Fruit fly (Drosophila melanogaster) whole organism, prepupa: ENCODE measurements around the gene CG6865.

ENCODE experiments used
- Blimp-1 ChIP-seq: fragments of 200-800 bp; sonication (Bioruptor generic); optimal IDR thresholded peaks from 3 replicates; lab custom pipeline; 2017; ENCODE audit warnings: missing biosample characterization, missing genetic modification characterization, mild to moderate bottlenecking, moderate library complexity, missing genetic modification reagents
- CG10631 ChIP-seq: fragments of 200-800 bp; sonication (Bioruptor generic); optimal IDR thresholded peaks from 2 replicates; lab custom pipeline; 2016; ENCODE audit warnings: missing biosample characterization, missing genetic modification characterization
- CG10669 ChIP-seq: fragments of 200-800 bp; sonication (Bioruptor generic); optimal IDR thresholded peaks from 3 replicates; lab custom pipeline; 2018; ENCODE audit warnings: missing biosample characterization, mild to moderate bottlenecking, missing genetic modification characterization, moderate library complexity
- CG11294 ChIP-seq: fragments of 200-800 bp; sonication (Bioruptor generic); IDR thresholded peaks from 2 replicates; pipeline ENCODE4 v1.3.6; 2022; ENCODE audit warnings: missing biosample characterization, missing genetic modification characterization
- CG11762 ChIP-seq: fragments of 200-800 bp; sonication (Bioruptor generic); optimal IDR thresholded peaks from 3 replicates; lab custom pipeline; 2016; ENCODE audit warnings: missing biosample characterization, missing genetic modification characterization; ENCODE audit not compliant: insufficient read depth
- CG11902 ChIP-seq: fragments of 200-800 bp; sonication (Bioruptor generic); optimal IDR thresholded peaks from 3 replicates; lab custom pipeline; 2016; ENCODE audit warnings: missing biosample characterization, missing genetic modification characterization
- CG15336 ChIP-seq: fragments of 200-800 bp; sonication (Bioruptor generic); IDR thresholded peaks from 2 replicates; pipeline ENCODE4 v1.3.6; 2022; ENCODE audit warnings: missing biosample characterization, missing genetic modification characterization
- CG1621 ChIP-seq: fragments of 200-800 bp; sonication (Bioruptor generic); optimal IDR thresholded peaks from 3 replicates; lab custom pipeline; 2018; ENCODE audit warnings: missing biosample characterization, mild to moderate bottlenecking, missing genetic modification characterization
- CG16779 ChIP-seq: fragments of 200-800 bp; sonication (Bioruptor generic); optimal IDR thresholded peaks from 3 replicates; lab custom pipeline; 2017; ENCODE audit warnings: missing biosample characterization, mild to moderate bottlenecking, missing genetic modification characterization
- CG3032 ChIP-seq: fragments of 200-800 bp; optimal IDR thresholded peaks from 2 replicates; lab custom pipeline; 2019; ENCODE audit warnings: missing biosample characterization, mild to moderate bottlenecking, missing genetic modification characterization, moderate library complexity
- CG31627 ChIP-seq: fragments of 200-800 bp; sonication (Bioruptor generic); optimal IDR thresholded peaks from 3 replicates; lab custom pipeline; 2016; ENCODE audit warnings: missing biosample characterization, missing genetic modification characterization
- CG32006 ChIP-seq: fragments of 200-800 bp; sonication (Bioruptor generic); optimal IDR thresholded peaks from 3 replicates; lab custom pipeline; 2017; ENCODE audit warnings: missing biosample characterization, mild to moderate bottlenecking, missing genetic modification characterization
- CG34406 ChIP-seq: fragments of 200-800 bp; sonication (Bioruptor generic); optimal IDR thresholded peaks from 3 replicates; lab custom pipeline; 2016; ENCODE audit warnings: missing biosample characterization, missing genetic modification characterization
- CG3919 ChIP-seq: fragments of 200-800 bp; sonication (Bioruptor generic); optimal IDR thresholded peaks from 3 replicates; lab custom pipeline; 2016; ENCODE audit warnings: missing biosample characterization, missing genetic modification characterization
- CG4318 ChIP-seq: fragments of 200-800 bp; sonication (Bioruptor generic); optimal IDR thresholded peaks from 3 replicates; lab custom pipeline; 2017; ENCODE audit warnings: missing biosample characterization, mild to moderate bottlenecking, missing genetic modification characterization
- CG6163 ChIP-seq: fragments of 200-800 bp; sonication (Bioruptor generic); IDR thresholded peaks from 3 replicates; pipeline ENCODE4 v1.3.6; 2022; ENCODE audit warnings: missing biosample characterization, missing genetic modification characterization
- CG6276 ChIP-seq: fragments of 200-800 bp; sonication (Bioruptor generic); optimal IDR thresholded peaks from 2 replicates; lab custom pipeline; 2017; ENCODE audit warnings: missing biosample characterization, mild to moderate bottlenecking, missing genetic modification characterization
- CG6854 ChIP-seq: fragments of 200-800 bp; sonication (Bioruptor generic); optimal IDR thresholded peaks from 2 replicates; lab custom pipeline; 2017; ENCODE audit warnings: missing biosample characterization, mild to moderate bottlenecking, missing genetic modification characterization
- CG7368 ChIP-seq: fragments of 200-800 bp; sonication (Bioruptor generic); optimal IDR thresholded peaks from 3 replicates; lab custom pipeline; 2016; ENCODE audit warnings: missing biosample characterization, missing genetic modification characterization
- CG8119 ChIP-seq: fragments of 200-800 bp; sonication (Bioruptor generic); IDR thresholded peaks from 3 replicates; pipeline ENCODE4 v1.3.6; 2022; ENCODE audit warnings: missing biosample characterization, missing genetic modification characterization
- CG8319 ChIP-seq: fragments of 200-800 bp; sonication (Bioruptor generic); optimal IDR thresholded peaks from 3 replicates; lab custom pipeline; 2016; ENCODE audit warnings: missing biosample characterization, missing genetic modification characterization
- CG9139 ChIP-seq: fragments of 200-800 bp; sonication (Bioruptor generic); optimal IDR thresholded peaks from 3 replicates; lab custom pipeline; 2017; ENCODE audit warnings: missing biosample characterization, mild to moderate bottlenecking, missing genetic modification characterization
- Eip93F ChIP-seq: fragments of 200-800 bp; sonication (Bioruptor generic); optimal IDR thresholded peaks from 2 replicates; lab custom pipeline; 2016; ENCODE audit warnings: missing biosample characterization, mild to moderate bottlenecking, missing genetic modification characterization
- Ets21C ChIP-seq: fragments of 200-800 bp; sonication (Bioruptor generic); optimal IDR thresholded peaks from 3 replicates; lab custom pipeline; 2016; ENCODE audit warnings: missing biosample characterization, missing genetic modification characterization
- Gug ChIP-seq: fragments of 200-800 bp; sonication (Bioruptor generic); IDR thresholded peaks from 2 replicates; pipeline ENCODE4 v1.3.6; 2022; ENCODE audit warnings: missing biosample characterization, missing genetic modification characterization
- Hr38 ChIP-seq: sonication (Bioruptor generic); optimal IDR thresholded peaks from 2 replicates; lab custom pipeline; 2016; ENCODE audit warnings: missing biosample characterization, missing genetic modification characterization
- Hr39 ChIP-seq: fragments of 200-800 bp; sonication (Bioruptor generic); optimal IDR thresholded peaks from 2 replicates; lab custom pipeline; 2016; ENCODE audit warnings: missing biosample characterization, missing genetic modification characterization
- Hr4 ChIP-seq: fragments of 200-800 bp; sonication (Bioruptor generic); optimal IDR thresholded peaks from 3 replicates; lab custom pipeline; 2016; ENCODE audit warnings: missing biosample characterization, missing genetic modification characterization
- Met ChIP-seq: fragments of 200-800 bp; sonication (Bioruptor generic); optimal IDR thresholded peaks from 3 replicates; lab custom pipeline; 2016; ENCODE audit warnings: missing biosample characterization, missing genetic modification characterization
- OdsH ChIP-seq: fragments of 200-800 bp; sonication (Bioruptor generic); optimal IDR thresholded peaks from 3 replicates; lab custom pipeline; 2016; ENCODE audit warnings: missing biosample characterization, missing genetic modification characterization
- Smox ChIP-seq: fragments of 200-800 bp; sonication (Bioruptor generic); optimal IDR thresholded peaks from 3 replicates; lab custom pipeline; 2016; ENCODE audit warnings: missing biosample characterization, missing genetic modification characterization
- Sox102F ChIP-seq: fragments of 200-800 bp; sonication (Bioruptor generic); optimal IDR thresholded peaks from 2 replicates; lab custom pipeline; 2016; ENCODE audit warnings: missing biosample characterization, mild to moderate bottlenecking, missing genetic modification characterization
- Sox14 ChIP-seq: fragments of 200-800 bp; sonication (Bioruptor generic); optimal IDR thresholded peaks from 3 replicates; lab custom pipeline; 2016; ENCODE audit warnings: missing biosample characterization, missing genetic modification characterization
- Sox15 ChIP-seq: fragments of 200-800 bp; sonication (Bioruptor generic); optimal IDR thresholded peaks from 3 replicates; lab custom pipeline; 2016; ENCODE audit warnings: missing biosample characterization, missing genetic modification characterization
- achi ChIP-seq: fragments of 200-800 bp; sonication (Bioruptor generic); optimal IDR thresholded peaks from 3 replicates; lab custom pipeline; 2016; ENCODE audit warnings: missing biosample characterization, missing genetic modification characterization
- acj6 ChIP-seq: fragments of 200-800 bp; sonication (Bioruptor generic); optimal IDR thresholded peaks from 3 replicates; lab custom pipeline; 2016; ENCODE audit warnings: missing biosample characterization, missing genetic modification characterization
- cyc ChIP-seq: fragments of 200-800 bp; sonication (Bioruptor generic); optimal IDR thresholded peaks from 3 replicates; lab custom pipeline; 2016; ENCODE audit warnings: missing biosample characterization, missing genetic modification characterization
- dsx ChIP-seq: fragments of 200-800 bp; optimal IDR thresholded peaks from 3 replicates; lab custom pipeline; 2019; ENCODE audit warnings: missing biosample characterization, mild to moderate bottlenecking, missing genetic modification characterization, moderate library complexity; ENCODE audit not compliant: poor library complexity, severe bottlenecking
- eg ChIP-seq: fragments of 200-800 bp; sonication (Bioruptor generic); IDR thresholded peaks from 3 replicates; pipeline ENCODE4 v1.3.6; 2022; ENCODE audit warnings: missing biosample characterization, missing genetic modification characterization
- esn ChIP-seq: fragments of 200-800 bp; sonication (Bioruptor generic); optimal IDR thresholded peaks from 2 replicates; lab custom pipeline; 2016; ENCODE audit warnings: missing biosample characterization, mild to moderate bottlenecking, missing genetic modification characterization, moderate library complexity
- fd85E ChIP-seq: fragments of 200-800 bp; sonication (Bioruptor generic); optimal IDR thresholded peaks from 3 replicates; lab custom pipeline; 2016; ENCODE audit warnings: missing biosample characterization, missing genetic modification characterization
- fkh ChIP-seq: fragments of 200-800 bp; sonication (Bioruptor generic); optimal IDR thresholded peaks from 3 replicates; lab custom pipeline; 2017; ENCODE audit warnings: missing biosample characterization, mild to moderate bottlenecking, missing genetic modification characterization, moderate library complexity
- lz ChIP-seq: fragments of 200-800 bp; sonication (Bioruptor generic); optimal IDR thresholded peaks from 3 replicates; lab custom pipeline; 2016; ENCODE audit warnings: missing biosample characterization, missing genetic modification characterization
- net ChIP-seq: fragments of 200-800 bp; sonication (Bioruptor generic); optimal IDR thresholded peaks from 3 replicates; lab custom pipeline; 2016; ENCODE audit warnings: missing biosample characterization, missing genetic modification characterization
- salr ChIP-seq, 2 experiments: fragments of 200-800 bp; sonication (Bioruptor generic); optimal IDR thresholded peaks; 3 replicates each; lab custom pipeline; 2016 to 2018; ENCODE audit warnings: missing biosample characterization in 2 of 2, missing genetic modification characterization in 2 of 2, mild to moderate bottlenecking in 1 of 2
- spab ChIP-seq: fragments of 200-800 bp; sonication (Bioruptor generic); optimal IDR thresholded peaks from 2 replicates; lab custom pipeline; 2017; ENCODE audit warnings: missing biosample characterization, mild to moderate bottlenecking, missing genetic modification characterization, missing genetic modification reagents
- ss ChIP-seq, 2 experiments: fragments of 200-800 bp; sonication (Bioruptor generic); optimal IDR thresholded peaks; 2 replicates in 1 of 2; 3 replicates in 1 of 2; lab custom pipeline; 2017 to 2018; ENCODE audit warnings: mild to moderate bottlenecking in 2 of 2, missing biosample characterization in 2 of 2, missing genetic modification characterization in 2 of 2, moderate library complexity in 1 of 2
- svp ChIP-seq: fragments of 200-800 bp; sonication (Bioruptor generic); peaks from one replicate; lab custom pipeline; 2016; ENCODE audit warnings: missing biosample characterization, missing genetic modification characterization
- topi ChIP-seq: fragments of 200-800 bp; sonication (Bioruptor generic); optimal IDR thresholded peaks from 3 replicates; lab custom pipeline; 2016; ENCODE audit warnings: missing biosample characterization, missing genetic modification characterization

Gene CG6865

DNA sequence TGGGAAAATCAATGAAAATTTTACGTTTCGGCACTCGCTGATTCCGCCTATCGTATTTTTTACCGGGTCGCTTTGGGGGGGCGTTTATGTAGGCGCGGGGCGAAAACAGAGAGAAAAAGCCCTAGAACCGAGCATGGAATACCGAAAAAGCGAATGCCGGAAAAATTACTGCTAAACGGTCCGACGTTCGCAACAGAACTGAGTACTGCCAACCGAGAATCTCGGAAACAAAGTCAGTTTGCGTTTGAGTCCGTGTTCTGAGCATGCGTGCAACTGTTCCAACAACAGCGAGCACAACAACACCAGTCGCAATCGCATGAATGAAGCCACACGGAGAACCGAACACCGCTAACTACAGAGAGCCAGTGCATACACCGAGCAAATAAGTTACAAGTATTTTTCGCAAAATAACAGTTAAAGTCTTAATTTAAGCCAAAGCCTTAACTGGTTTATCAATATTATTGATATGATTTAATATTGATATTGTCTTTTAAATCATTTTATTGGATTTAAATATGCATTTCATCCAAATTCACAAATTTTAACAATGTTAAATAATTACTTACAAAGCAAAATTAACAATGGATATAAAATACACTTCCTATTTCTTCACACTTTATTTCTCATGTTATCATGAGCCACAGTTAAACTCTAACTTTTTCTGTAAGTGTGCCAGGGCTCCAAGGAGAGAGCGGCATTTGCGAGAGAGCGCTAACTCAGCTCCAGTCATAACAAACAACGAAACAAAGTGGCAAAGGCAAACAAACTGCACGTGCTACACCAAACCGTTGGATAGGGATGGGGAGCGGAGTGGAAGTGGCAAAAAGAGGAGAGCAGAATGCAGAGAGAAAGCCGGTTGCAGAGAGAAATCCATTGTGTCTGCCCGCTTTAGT lies 27.1 kb downstream of the CG6865 start, which contains the start of gene CG3961:
Gene CG3961, minus strand, starts transcription at position 201 of the 893 bp plus-strand sequence.
- TF ChIP-seq Met (GFP tag; lab: Kevin White, UChicago) (peak; percentile 98), OdsH (GFP tag; lab: Kevin White, UChicago) (peak; percentile 99), CG7368 (peak; percentile 97), CG3919 (GFP tag; lab: Kevin White, UChicago) (peak; percentile 99), Ets21C (GFP tag; lab: Kevin White, UChicago) (peak; percentile 91), salr (GFP tag; optimal IDR thresholded peaks at IDR 0.05; lab: Kevin White, UChicago) (peak; percentile 85 to 100), lz (peak; percentile 98), CG11902 (GFP tag; lab: Kevin White, UChicago) (peak; percentile 93), CG16779 (tag; lab: Kevin White, UChicago) (peak; percentile 98), CG9139 (peak; percentile 98), Eip93F (GFP tag; lab: Kevin White, UChicago) (peak; percentile 89), spab (GFP tag; lab: Kevin White, UChicago) (peak; percentile 99), CG32006 (GFP tag; lab: Kevin White, UChicago) (peak; percentile 100), Sox15 (peak; percentile 98), CG34406 (GFP tag; lab: Kevin White, UChicago) (peak; percentile 99), CG6276 (GFP tag; lab: Kevin White, UChicago) (peak; percentile 98), Hr38 (GFP tag; lab: Kevin White, UChicago) (no peak), CG6854 (GFP tag; lab: Kevin White, UChicago) (peak; percentile 94), svp (GFP tag; lab: Kevin White, UChicago) (peak; percentile 98), CG10669 (GFP tag; lab: Kevin White, UChicago) (peak; percentile 98), CG1621 (peak; percentile 94), ss (GFP tag; optimal IDR thresholded peaks at IDR 0.05; lab: Kevin White, UChicago) (peak; percentile 99), Gug (peak; percentile 94), eg (GFP tag; lab: Robert Waterston, UW) (peak; percentile 89), CG11294 (GFP tag; lab: Robert Waterston, UW) (peak; percentile 92; the same call in 1 of the 2 replicates), CG8119 (peak; percentile 99), acj6 (GFP tag; lab: Kevin White, UChicago) (peak; percentile 99), CG31627 (GFP tag; lab: Kevin White, UChicago) (peak; percentile 96), Sox14 (GFP tag; lab: Kevin White, UChicago) (peak; percentile 97), CG8319 (peak; percentile 96), Hr39 (GFP tag; lab: Kevin White, UChicago) (peak; percentile 94), achi (peak; percentile 98), net (GFP tag; lab: Kevin White, UChicago) (peak; percentile 99), topi (GFP tag; lab: Kevin White, UChicago) (peak; percentile 98), Smox (peak; percentile 98), CG15336 (GFP tag; lab: Robert Waterston, UW) (peak; percentile 98), cyc (GFP tag; lab: Kevin White, UChicago) (peak; percentile 96), CG10631 (GFP tag; lab: Kevin White, UChicago) (peak; percentile 99), fd85E (peak; percentile 91), esn (GFP tag; lab: Kevin White, UChicago) (peak; percentile 99), fkh (GFP tag; lab: Kevin White, UChicago) (peak; percentile 85), CG11762 (GFP tag; lab: Kevin White, UChicago) (peak; percentile 98), Blimp-1 (GFP tag; lab: Kevin White, UChicago) (peak; percentile 96), CG4318 (peak; percentile 98), Hr4 (GFP tag; lab: Kevin White, UChicago) (peak; percentile 98), Sox102F (GFP tag; lab: Kevin White, UChicago) (peak; percentile 97), CG6163 (peak; percentile 89), dsx (peak; percentile 98), CG3032 (tag; lab: Kevin White, UChicago) (peak; percentile 99)
